Worm (Caenorhabditis elegans) whole organism, L2 larva: ENCODE data around the gene H20J04.9.

Experiments used
- Y55F3AM.14 ChIP-seq: fragments of 200-800 bp; sonication (Bioruptor generic); optimal IDR thresholded peaks from 2 replicates; lab custom pipeline; 2018; ENCODE audit warnings: mild to moderate bottlenecking, missing genetic modification characterization, missing compliant biosample characterization
- alr-1 ChIP-seq: fragments of 150-350 bp; optimal IDR thresholded peaks from 2 replicates; lab custom pipeline; 2014; ENCODE audit warnings: missing biosample characterization, missing genetic modification characterization
- aly-2 ChIP-seq: fragments of 150-350 bp; optimal IDR thresholded peaks from 2 replicates; lab custom pipeline; 2014; ENCODE audit warnings: missing biosample characterization, missing genetic modification characterization
- ceh-82 ChIP-seq: fragments of 150-350 bp; optimal IDR thresholded peaks from 2 replicates; lab custom pipeline; 2014; ENCODE audit warnings: missing biosample characterization, missing genetic modification characterization
- lin-13 ChIP-seq: fragments of 150-350 bp; optimal IDR thresholded peaks from 2 replicates; lab custom pipeline; 2014; ENCODE audit warnings: missing biosample characterization, missing genetic modification reagents, missing genetic modification characterization
- nhr-12 ChIP-seq: fragments of 150-350 bp; optimal IDR thresholded peaks from 2 replicates; lab custom pipeline; 2014; ENCODE audit warnings: missing biosample characterization, missing genetic modification characterization
- nhr-21 ChIP-seq: fragments of 150-350 bp; optimal IDR thresholded peaks from 2 replicates; lab custom pipeline; 2014; ENCODE audit warnings: missing biosample characterization, missing genetic modification characterization
- nhr-77 ChIP-seq: fragments of 150-350 bp; optimal IDR thresholded peaks from 2 replicates; lab custom pipeline; 2014; ENCODE audit warnings: missing biosample characterization, missing genetic modification characterization

DNA sequence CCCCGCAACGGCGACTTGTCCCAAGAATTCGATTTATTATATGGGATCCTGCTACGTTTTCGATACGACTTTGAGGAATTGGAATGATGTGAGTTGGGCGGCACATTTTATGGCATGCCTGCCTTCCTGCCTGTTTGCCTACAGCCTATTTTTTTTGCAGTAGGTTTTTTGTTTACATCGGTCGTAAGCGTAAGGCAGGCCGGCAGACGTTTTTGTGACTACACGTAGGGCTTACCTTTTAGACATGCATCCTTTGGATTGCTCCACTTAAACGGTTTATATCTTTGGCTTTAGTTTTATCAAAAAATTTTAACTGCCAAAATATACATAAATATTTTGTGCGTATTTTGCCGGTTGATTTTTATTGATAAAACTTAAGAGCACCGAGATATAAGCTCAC is 8.2 kb downstream of the H20J04.9 start:
- TF ChIP-seq ceh-82 (tag; lab: Kevin White, UChicago) (no peak), aly-2 (tag; lab: Kevin White, UChicago) (no peak), Y55F3AM.14 (GFP tag; lab: Kevin White, UChicago) (no peak), alr-1 (tag; lab: Kevin White, UChicago) (no peak), lin-13 (GFP tag; lab: Kevin White, UChicago) (no peak), nhr-21 (tag; lab: Kevin White, UChicago) (no peak), nhr-77 (tag; lab: Kevin White, UChicago) (no peak), nhr-12 (tag; lab: Kevin White, UChicago) (no peak)
